Worm (Caenorhabditis elegans): ENCODE measurements around the gene arrd-5.

The arrd-5 gene

ce11 chrII:9834921-9835320 is at the start of gene arrd-5:
Gene arrd-5 (plus strand): TSS chrII:9835221.
- TF ChIP-seq ztf-16 (tag; optimal IDR thresholded peaks at IDR 0.05) (no peak), ceh-31 (tag; optimal IDR thresholded peaks at IDR 0.05) (no peak), che-1 (tag; optimal IDR thresholded peaks at IDR 0.05) (no peak), pha-2 (tag; optimal IDR thresholded peaks at IDR 0.05) (no peak), hlh-30 (tag; optimal IDR thresholded peaks at IDR 0.05; ENCODE audit: insufficient read depth) (no peak), gmeb-2 (tag; optimal IDR thresholded peaks at IDR 0.05) (no peak), odd-2 (tag; optimal IDR thresholded peaks at IDR 0.05) (no peak), pat-9 (tag; optimal IDR thresholded peaks at IDR 0.05) (no peak)

- TF ChIP-seq C38D4.7 (GFP tag; optimal IDR thresholded peaks at IDR 0.05) (no peak), che-1 (tag; optimal IDR thresholded peaks at IDR 0.05) (no peak), ceh-31 (tag; optimal IDR thresholded peaks at IDR 0.05) (no peak), hlh-13 (GFP tag; optimal IDR thresholded peaks at IDR 0.05) (no peak), ceh-19 (GFP tag; optimal IDR thresholded peaks at IDR 0.05) (no peak), fax-1 (tag; optimal IDR thresholded peaks at IDR 0.05) (no peak)
Observed at ce11 chrII:9786215-9786614, 48.8 kb upstream of the arrd-5 start.

ce11 chrII:9787395-9788152 is 47.4 kb upstream of the arrd-5 start, which contains the start of gene cyp-13A2:
Gene cyp-13A2 (minus strand): TSS chrII:9787629.
- no peak for TF ChIP-seq C38D4.7 (GFP tag; optimal IDR thresholded peaks at IDR 0.05)
- no peak for TF ChIP-seq dve-1 (tag; optimal IDR thresholded peaks at IDR 0.05)
- no peak for TF ChIP-seq ceh-30 (tag; optimal IDR thresholded peaks at IDR 0.05)
- TF ChIP-seq hlh-15 (tag; optimal IDR thresholded peaks at IDR 0.05) = no peak
- TF ChIP-seq mec-3 (tag; optimal IDR thresholded peaks at IDR 0.05; ENCODE audit: borderline replicate concordance) = no peak
- no peak for TF ChIP-seq nfya-1 (tag; optimal IDR thresholded peaks at IDR 0.05)
- TF ChIP-seq K09A11.1 (tag; optimal IDR thresholded peaks at IDR 0.05; ENCODE audit: insufficient read depth) = no peak
- no peak for TF ChIP-seq C08G9.2 (tag; optimal IDR thresholded peaks at IDR 0.05)
- TF ChIP-seq hlh-13 (GFP tag; optimal IDR thresholded peaks at IDR 0.05) = no peak
- TF ChIP-seq rnt-1 (tag; optimal IDR thresholded peaks at IDR 0.05) = peak; percentile 2
- no peak for TF ChIP-seq ama-1 (optimal IDR thresholded peaks at IDR 0.05)
- no peak for TF ChIP-seq hlh-8 (tag; optimal IDR thresholded peaks at IDR 0.05)
- peak; percentile 30 for TF ChIP-seq elt-2 (tag; optimal IDR thresholded peaks at IDR 0.05)
- no peak for TF ChIP-seq unc-86 (tag; optimal IDR thresholded peaks at IDR 0.05)
- TF ChIP-seq ceh-19 (GFP tag; optimal IDR thresholded peaks at IDR 0.05) = no peak
- no peak for TF ChIP-seq ceh-24 (tag; optimal IDR thresholded peaks at IDR 0.05)
- TF ChIP-seq hlh-30 (tag; optimal IDR thresholded peaks at IDR 0.05; ENCODE audit: insufficient read depth) = peak; percentile 24
- TF ChIP-seq ceh-2 (tag; optimal IDR thresholded peaks at IDR 0.05) = no peak
- no peak for TF ChIP-seq unc-42 (tag; optimal IDR thresholded peaks at IDR 0.05)
- TF ChIP-seq unc-3 (GFP tag; conservative IDR thresholded peaks at IDR 0.05) = no peak
- TF ChIP-seq unc-3 (tag; optimal IDR thresholded peaks at IDR 0.05) = no peak
- TF ChIP-seq nhr-11 (tag; optimal IDR thresholded peaks at IDR 0.05) = peak; percentile 13
- TF ChIP-seq fkh-10 (GFP tag; optimal IDR thresholded peaks at IDR 0.05) = no peak
- no peak for TF ChIP-seq F13H6.1 (tag; optimal IDR thresholded peaks at IDR 0.05)
- TF ChIP-seq sox-4 (tag; optimal IDR thresholded peaks at IDR 0.05) = no peak
- TF ChIP-seq gmeb-2 (tag; optimal IDR thresholded peaks at IDR 0.05) = no peak

- TF ChIP-seq elt-2 (tag; optimal IDR thresholded peaks at IDR 0.05) (peak; percentile 86), hlh-13 (GFP tag; optimal IDR thresholded peaks at IDR 0.05) (no peak)
Observed at ce11 chrII:9791185-9791584, 43.8 kb upstream of the arrd-5 start.

ce11 chrII:9793197-9793596 is 41.8 kb upstream of the arrd-5 start, which contains the start of gene cyp-13A3:
Gene cyp-13A3 (minus strand): TSS chrII:9793297.
- TF ChIP-seq madf-2 (tag; optimal IDR thresholded peaks at IDR 0.05) (no peak), elt-2 (tag; optimal IDR thresholded peaks at IDR 0.05) (no peak), ets-4 (tag; optimal IDR thresholded peaks at IDR 0.05) (no peak), ref-2 (tag; optimal IDR thresholded peaks at IDR 0.05) (no peak), lim-6 (tag; optimal IDR thresholded peaks at IDR 0.05) (no peak), eyg-1 (tag; optimal IDR thresholded peaks at IDR 0.05) (no peak), hlh-6 (tag; optimal IDR thresholded peaks at IDR 0.05) (no peak), nfya-1 (tag; optimal IDR thresholded peaks at IDR 0.05) (no peak)

Data from whole organism, late embryonic.